Fruit fly (Drosophila melanogaster): ENCODE data around the gene CG6236.

CG6236 gene

dm6 chr3R:15277926-15278869 lies 49.9 kb downstream of the CG6236 start, which contains the start of the genes MRG15 and Tm1:
MRG15 (minus strand) TSS chr3R:15278109.
Tm1 (plus strand) TSS chr3R:15278220.
- TF ChIP-seq Hr78 (GFP tag; optimal IDR thresholded peaks at IDR 0.05): no peak
- TF ChIP-seq Sp1 (GFP tag; optimal IDR thresholded peaks at IDR 0.05): no peak
- TF ChIP-seq rgr (GFP tag; optimal IDR thresholded peaks at IDR 0.05): peak; percentile 60
- TF ChIP-seq Hnf4 (GFP tag; optimal IDR thresholded peaks at IDR 0.05): peak; percentile 5
- TF ChIP-seq OdsH (GFP tag; optimal IDR thresholded peaks at IDR 0.05): no peak
- TF ChIP-seq Rel (GFP tag; optimal IDR thresholded peaks at IDR 0.05): no peak
- TF ChIP-seq Rel (tag; optimal IDR thresholded peaks at IDR 0.05): peak; percentile 1
